Worm (Caenorhabditis elegans): Measurements from ENCODE around the gene Y39A1A.18.

Y39A1A.18 gene

ce11 chrIII:10718078-10718477 lies 23.8 kb upstream of the Y39A1A.18 start:
- TF ChIP-seq R02D3.7 (tag; optimal IDR thresholded peaks at IDR 0.05) (no peak), elt-1 (tag; optimal IDR thresholded peaks at IDR 0.05) (no peak), mdl-1 (tag; optimal IDR thresholded peaks at IDR 0.05) (no peak), ztf-4 (tag; optimal IDR thresholded peaks at IDR 0.05) (no peak), hmg-11 (tag; optimal IDR thresholded peaks at IDR 0.05) (no peak), tbx-2 (tag; optimal IDR thresholded peaks at IDR 0.05) (no peak), egl-27 (tag; optimal IDR thresholded peaks at IDR 0.05) (no peak), zag-1 (tag; optimal IDR thresholded peaks at IDR 0.05) (no peak), aly-2 (tag; optimal IDR thresholded peaks at IDR 0.05) (no peak), pqm-1 (tag; optimal IDR thresholded peaks at IDR 0.05) (peak; percentile 38), nhr-25 (tag; optimal IDR thresholded peaks at IDR 0.05) (no peak), ceh-82 (tag; optimal IDR thresholded peaks at IDR 0.05) (no peak), mml-1 (tag; optimal IDR thresholded peaks at IDR 0.05) (no peak), nhr-43 (tag; optimal IDR thresholded peaks at IDR 0.05; ENCODE audit: poor library complexity, severe bottlenecking) (peak; percentile 16), fos-1 (tag; optimal IDR thresholded peaks at IDR 0.05) (no peak), ama-1 (optimal IDR thresholded peaks at IDR 0.05) (peak; percentile 62), nhr-67 (tag; optimal IDR thresholded peaks at IDR 0.05) (no peak), fkh-10 (GFP tag; optimal IDR thresholded peaks at IDR 0.05) (no peak), ZK546.5 (tag; optimal IDR thresholded peaks at IDR 0.05) (no peak), elt-3 (tag; optimal IDR thresholded peaks at IDR 0.05) (no peak), fkh-2 (tag; optimal IDR thresholded peaks at IDR 0.05) (no peak), nfya-1 (tag; optimal IDR thresholded peaks at IDR 0.05; ENCODE audit: insufficient read depth) (no peak), pha-4 (tag; optimal IDR thresholded peaks at IDR 0.05) (no peak), lin-15B (tag; optimal IDR thresholded peaks at IDR 0.05) (no peak), sea-2 (GFP tag; optimal IDR thresholded peaks at IDR 0.05) (no peak), nhr-23 (tag; optimal IDR thresholded peaks at IDR 0.05) (peak; percentile 12), egl-5 (tag; optimal IDR thresholded peaks at IDR 0.05) (no peak), nhr-76 (tag; optimal IDR thresholded peaks at IDR 0.05) (no peak), lsy-12 (tag; optimal IDR thresholded peaks at IDR 0.05) (peak; percentile 5), ceh-28 (tag; optimal IDR thresholded peaks at IDR 0.05) (no peak)

ce11 chrIII:10717479-10717878 lies 23.2 kb upstream of the Y39A1A.18 start:
- TF ChIP-seq elt-1 (tag; optimal IDR thresholded peaks at IDR 0.05) (no peak), egl-5 (tag; optimal IDR thresholded peaks at IDR 0.05) (no peak), pqm-1 (tag; optimal IDR thresholded peaks at IDR 0.05) (peak; percentile 63), elt-3 (tag; optimal IDR thresholded peaks at IDR 0.05) (peak; percentile 41 to 67 (median 55)), nhr-76 (tag; optimal IDR thresholded peaks at IDR 0.05) (peak; percentile 40), ztf-4 (tag; optimal IDR thresholded peaks at IDR 0.05) (peak; percentile 87), nfya-1 (tag; optimal IDR thresholded peaks at IDR 0.05; ENCODE audit: insufficient read depth) (peak; percentile 64), pha-4 (tag; optimal IDR thresholded peaks at IDR 0.05) (no peak), mdl-1 (tag; optimal IDR thresholded peaks at IDR 0.05) (peak; percentile 61), jun-1 (tag; optimal IDR thresholded peaks at IDR 0.05) (peak; percentile 42), R02D3.7 (tag; optimal IDR thresholded peaks at IDR 0.05) (peak; percentile 19), lsy-12 (tag; optimal IDR thresholded peaks at IDR 0.05) (peak; percentile 17), elt-2 (tag; optimal IDR thresholded peaks at IDR 0.05) (peak; percentile 63), nhr-43 (tag; optimal IDR thresholded peaks at IDR 0.05; ENCODE audit: poor library complexity, severe bottlenecking) (peak; percentile 96), skn-1 (tag; optimal IDR thresholded peaks at IDR 0.05) (no peak), nhr-23 (tag; optimal IDR thresholded peaks at IDR 0.05) (peak; percentile 87), ztf-11 (tag; optimal IDR thresholded peaks at IDR 0.05) (no peak), ceh-28 (tag; optimal IDR thresholded peaks at IDR 0.05) (peak; percentile 46), snpc-4 (tag; optimal IDR thresholded peaks at IDR 0.05) (no peak), nhr-25 (tag; optimal IDR thresholded peaks at IDR 0.05) (peak; percentile 93), unc-39 (tag; optimal IDR thresholded peaks at IDR 0.05) (peak; percentile 31), ama-1 (optimal IDR thresholded peaks at IDR 0.05) (peak; percentile 96), tbx-2 (tag; optimal IDR thresholded peaks at IDR 0.05) (peak; percentile 41)

- TF ChIP-seq ama-1 (optimal IDR thresholded peaks at IDR 0.05) (peak; percentile 27), ceh-16 (tag; optimal IDR thresholded peaks at IDR 0.05) (no peak), nhr-237 (tag; optimal IDR thresholded peaks at IDR 0.05) (no peak), elt-2 (tag; optimal IDR thresholded peaks at IDR 0.05) (peak; percentile 3), nhr-76 (tag; optimal IDR thresholded peaks at IDR 0.05) (no peak)
Measured at ce11 chrIII:10716091-10716490, 21.8 kb upstream of the Y39A1A.18 start, which contains the start of gene W09D10.4. TSS of gene W09D10.4 (minus strand) at chrIII:10716191.
